Worm (Caenorhabditis elegans): ENCODE measurements around the gene srz-67.

The srz-67 gene

DNA sequence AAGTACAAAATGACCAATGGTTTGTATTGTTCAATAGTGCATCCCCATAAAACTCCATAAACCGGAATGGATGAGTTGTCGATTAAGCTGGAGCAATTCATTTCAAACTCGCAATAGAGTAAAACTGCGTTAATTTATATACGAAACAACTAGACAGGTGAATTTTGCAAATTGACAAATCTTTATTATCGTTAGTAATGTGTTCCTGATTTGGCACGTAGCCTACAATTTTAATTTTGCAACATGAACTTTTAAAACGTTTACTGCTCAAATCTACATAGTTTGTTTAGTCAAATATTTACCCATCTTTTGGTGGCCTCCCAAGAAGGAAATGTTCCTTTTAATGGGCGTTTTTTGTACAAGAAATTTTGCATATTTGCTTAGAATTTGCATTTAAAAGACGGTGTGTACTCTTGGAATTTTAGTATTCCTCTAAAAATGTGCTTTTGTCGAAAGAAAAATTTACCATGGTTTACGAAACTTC lies at the start of gene srz-67, which contains the start of gene C17F4.11:
Gene srz-67, minus strand, starts transcription at position 101 of the 484 bp plus-strand sequence.
Gene C17F4.11, plus strand, starts transcription at position 434 of the 484 bp plus-strand sequence.
- TF ChIP-seq K02D7.2 (tag; optimal IDR thresholded peaks at IDR 0.05): no peak
- no peak for TF ChIP-seq sdc-2 (tag; optimal IDR thresholded peaks at IDR 0.05)
- no peak for TF ChIP-seq eyg-1 (tag; optimal IDR thresholded peaks at IDR 0.05)
- TF ChIP-seq pha-2 (tag; optimal IDR thresholded peaks at IDR 0.05): no peak
- TF ChIP-seq Y22D7AL.16 (tag; optimal IDR thresholded peaks at IDR 0.05): no peak
- no peak for TF ChIP-seq ceh-19 (GFP tag; optimal IDR thresholded peaks at IDR 0.05)
- TF ChIP-seq unc-55 (GFP tag; optimal IDR thresholded peaks at IDR 0.05): no peak
- TF ChIP-seq syd-9 (tag; optimal IDR thresholded peaks at IDR 0.05): no peak
- TF ChIP-seq elt-4 (tag; optimal IDR thresholded peaks at IDR 0.05): no peak
- no peak for TF ChIP-seq hlh-15 (tag; optimal IDR thresholded peaks at IDR 0.05)
- no peak for TF ChIP-seq nfya-1 (tag; optimal IDR thresholded peaks at IDR 0.05)
- no peak for TF ChIP-seq ets-4 (tag; optimal IDR thresholded peaks at IDR 0.05)
- no peak for TF ChIP-seq lin-11 (tag; optimal IDR thresholded peaks at IDR 0.05)
- TF ChIP-seq ceh-2 (tag; optimal IDR thresholded peaks at IDR 0.05): no peak
- no peak for TF ChIP-seq T23F11.4 (GFP tag; optimal IDR thresholded peaks at IDR 0.05)
- no peak for TF ChIP-seq che-1 (tag; optimal IDR thresholded peaks at IDR 0.05)
- no peak for TF ChIP-seq fax-1 (tag; optimal IDR thresholded peaks at IDR 0.05)
- no peak for TF ChIP-seq hlh-6 (tag; optimal IDR thresholded peaks at IDR 0.05)
- TF ChIP-seq nhr-11 (tag; optimal IDR thresholded peaks at IDR 0.05): no peak
- TF ChIP-seq tbx-7 (tag; optimal IDR thresholded peaks at IDR 0.05): no peak

- TF ChIP-seq ceh-9 (tag; optimal IDR thresholded peaks at IDR 0.05): no peak
- TF ChIP-seq pha-4 (tag; optimal IDR thresholded peaks at IDR 0.05): no peak
- no peak for TF ChIP-seq ceh-14 (tag; optimal IDR thresholded peaks at IDR 0.05)
- no peak for TF ChIP-seq hlh-8 (tag; optimal IDR thresholded peaks at IDR 0.05)
These were observed 47.6 kb upstream of the srz-67 start, which contains the start of gene scl-15 for ce11 chrII:3284558-3284957. TSS of gene scl-15 (minus strand) at chrII:3284658.

DNA sequence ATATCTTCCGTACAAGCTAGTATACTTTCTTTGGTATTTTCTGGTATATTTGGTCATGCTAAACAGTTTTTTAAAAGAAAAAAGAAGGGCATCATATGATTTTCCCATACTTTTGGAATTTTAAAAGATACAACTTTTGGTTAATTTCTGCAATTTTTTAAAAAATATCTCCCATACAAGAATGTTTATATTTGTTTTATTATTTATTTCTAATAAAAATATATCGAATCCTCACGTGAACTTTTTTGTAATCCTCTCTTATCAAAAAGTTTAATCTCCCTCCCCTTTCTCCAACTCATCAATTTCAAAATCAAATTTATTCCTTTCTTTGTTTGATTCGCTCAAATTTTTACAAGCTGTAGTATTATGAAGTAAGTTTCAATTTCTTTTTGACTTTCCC lies 45.4 kb upstream of the srz-67 start, which contains the start of gene nep-13:
Gene nep-13, plus strand, starts transcription at position 301 of the 400 bp plus-strand sequence.
- TF ChIP-seq K02D7.2 (tag; optimal IDR thresholded peaks at IDR 0.05) (no peak), ceh-45 (GFP tag; IDR thresholded peaks at IDR 0.05) (no peak), mec-3 (tag; optimal IDR thresholded peaks at IDR 0.05; ENCODE audit: borderline replicate concordance) (no peak), pag-3 (tag; optimal IDR thresholded peaks at IDR 0.05; ENCODE audit: borderline replicate concordance) (no peak), pax-1 (tag; optimal IDR thresholded peaks at IDR 0.05) (no peak), ahr-1 (tag; optimal IDR thresholded peaks at IDR 0.05) (no peak), Y22D7AL.16 (tag; optimal IDR thresholded peaks at IDR 0.05) (no peak), unc-86 (tag; optimal IDR thresholded peaks at IDR 0.05) (no peak), syd-9 (tag; optimal IDR thresholded peaks at IDR 0.05) (no peak), hlh-6 (tag; optimal IDR thresholded peaks at IDR 0.05) (no peak), unc-55 (GFP tag; optimal IDR thresholded peaks at IDR 0.05) (no peak), eyg-1 (tag; optimal IDR thresholded peaks at IDR 0.05) (no peak)

DNA sequence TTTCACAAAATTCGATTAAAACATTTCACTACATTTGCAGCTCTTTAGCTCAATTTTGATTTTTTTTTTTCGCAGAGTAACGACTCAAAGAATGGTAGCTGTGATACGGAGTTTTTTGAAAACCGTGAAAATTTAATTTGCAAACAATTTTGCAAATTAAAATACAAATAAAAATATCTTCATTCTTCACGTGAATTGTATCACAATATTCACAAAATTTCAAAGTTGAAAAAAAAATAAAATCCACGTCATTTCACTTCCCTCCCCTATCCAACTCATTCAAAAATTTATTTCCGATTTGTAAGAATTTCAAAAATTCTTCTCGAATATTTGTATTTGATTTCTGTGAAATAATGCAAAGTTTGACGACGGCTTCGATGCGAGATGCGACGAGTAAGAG lies 41.7 kb upstream of the srz-67 start, which contains the start of gene wht-4:
Gene wht-4, plus strand, starts transcription at position 301 of the 400 bp plus-strand sequence.
- TF ChIP-seq hlh-13 (GFP tag; optimal IDR thresholded peaks at IDR 0.05) (no peak), elt-4 (tag; optimal IDR thresholded peaks at IDR 0.05) (no peak), ceh-31 (tag; optimal IDR thresholded peaks at IDR 0.05) (no peak), rnt-1 (tag; optimal IDR thresholded peaks at IDR 0.05) (no peak), ceh-19 (GFP tag; optimal IDR thresholded peaks at IDR 0.05) (no peak), dve-1 (tag; optimal IDR thresholded peaks at IDR 0.05) (no peak), ref-2 (tag; optimal IDR thresholded peaks at IDR 0.05) (no peak), Y22D7AL.16 (tag; optimal IDR thresholded peaks at IDR 0.05) (no peak), pat-9 (tag; optimal IDR thresholded peaks at IDR 0.05) (no peak), zip-5 (tag; optimal IDR thresholded peaks at IDR 0.05) (no peak), pax-1 (tag; optimal IDR thresholded peaks at IDR 0.05) (no peak), ztf-16 (tag; optimal IDR thresholded peaks at IDR 0.05) (no peak), sox-2 (GFP tag; IDR thresholded peaks at IDR 0.05) (no peak), ceh-14 (tag; optimal IDR thresholded peaks at IDR 0.05) (no peak), mec-3 (tag; optimal IDR thresholded peaks at IDR 0.05; ENCODE audit: borderline replicate concordance) (no peak), F13H6.1 (tag; optimal IDR thresholded peaks at IDR 0.05) (no peak), C38D4.7 (GFP tag; optimal IDR thresholded peaks at IDR 0.05) (no peak)
